Fruit fly (Drosophila melanogaster): ENCODE results near the gene Rtc1.
A peak's percentile ranks its signal among the peaks of the same experiment; 100 is the strongest.

Rtc1 gene

dm6 chrX:13778568-13778967 lies 21.6 kb downstream of the Rtc1 start:
- no peak for TF ChIP-seq fd96Ca (GFP tag; IDR thresholded peaks at IDR 0.05)
- TF ChIP-seq CG32121 (GFP tag; IDR thresholded peaks at IDR 0.05) = no peak
- no peak for TF ChIP-seq CG12605 (GFP tag; IDR thresholded peaks at IDR 0.05)
- no peak for TF ChIP-seq Pif1B (GFP tag; optimal IDR thresholded peaks at IDR 0.05)
- TF ChIP-seq CG15710 (tag; optimal IDR thresholded peaks at IDR 0.05) = no peak
- TF ChIP-seq CG9948 (tag; optimal IDR thresholded peaks at IDR 0.05) = no peak
- no peak for TF ChIP-seq EcR (GFP tag; optimal IDR thresholded peaks at IDR 0.05)

dm6 chrX:13779696-13780095 lies 22.7 kb downstream of the Rtc1 start:
- no peak for TF ChIP-seq CG8301 (tag; optimal IDR thresholded peaks at IDR 0.05)
- TF ChIP-seq CG10348 (GFP tag; IDR thresholded peaks at IDR 0.05) = no peak
- 0 out of 2 replicates have a peak, but pooled peaks have one; percentile 41 for TF ChIP-seq CG12605 (GFP tag; IDR thresholded peaks at IDR 0.05)
- peak; percentile 65 for TF ChIP-seq CG32121 (GFP tag; IDR thresholded peaks at IDR 0.05)
- TF ChIP-seq CG15710 (tag; optimal IDR thresholded peaks at IDR 0.05) = no peak
- TF ChIP-seq Pif1B (GFP tag; optimal IDR thresholded peaks at IDR 0.05) = no peak
- TF ChIP-seq Ets98B (GFP tag; IDR thresholded peaks at IDR 0.05) = peak; percentile 33; the same call in 1 of the 2 replicates
- TF ChIP-seq Pif1A (GFP tag; optimal IDR thresholded peaks at IDR 0.05) = no peak
- TF ChIP-seq gl (tag; optimal IDR thresholded peaks at IDR 0.05) = peak; percentile 4
- no peak for TF ChIP-seq CG13204 (GFP tag; optimal IDR thresholded peaks at IDR 0.05)
- no peak for TF ChIP-seq CG17806 (tag; optimal IDR thresholded peaks at IDR 0.05)
- TF ChIP-seq CG4496 (GFP tag; IDR thresholded peaks at IDR 0.05) = peak; percentile 55; the same call in 1 of the 3 replicates
- TF ChIP-seq rn (GFP tag; IDR thresholded peaks at IDR 0.05) = no peak
- TF ChIP-seq CG14655 (GFP tag; optimal IDR thresholded peaks at IDR 0.05) = no peak

- TF ChIP-seq CG13204 (GFP tag; optimal IDR thresholded peaks at IDR 0.05) = no peak
- TF ChIP-seq CG10348 (GFP tag; IDR thresholded peaks at IDR 0.05) = no peak
- TF ChIP-seq EcR (GFP tag; optimal IDR thresholded peaks at IDR 0.05) = peak; percentile 15
- TF ChIP-seq gl (tag; optimal IDR thresholded peaks at IDR 0.05) = peak; percentile 64
- no peak for TF ChIP-seq D1 (tag; optimal IDR thresholded peaks at IDR 0.05)
- peak; percentile 31; the same call in 1 of the 2 replicates for TF ChIP-seq CG32121 (GFP tag; IDR thresholded peaks at IDR 0.05)
- TF ChIP-seq Ets98B (GFP tag; IDR thresholded peaks at IDR 0.05) = peak; percentile 44; the same call in 1 of the 2 replicates
- TF ChIP-seq Pif1B (GFP tag; optimal IDR thresholded peaks at IDR 0.05) = peak; percentile 25
- TF ChIP-seq CG8301 (tag; optimal IDR thresholded peaks at IDR 0.05) = peak; percentile 43
- peak; percentile 86 for TF ChIP-seq CG4496 (GFP tag; IDR thresholded peaks at IDR 0.05)
- peak; percentile 64 for TF ChIP-seq Snoo (tag; optimal IDR thresholded peaks at IDR 0.05)
- peak; percentile 63 for TF ChIP-seq CG8159 (tag; optimal IDR thresholded peaks at IDR 0.05)
- TF ChIP-seq rn (GFP tag; IDR thresholded peaks at IDR 0.05) = peak; percentile 55; the same call in 1 of the 2 replicates
- peak; percentile 66 for TF ChIP-seq CG15710 (tag; optimal IDR thresholded peaks at IDR 0.05)
- TF ChIP-seq CG12605 (GFP tag; IDR thresholded peaks at IDR 0.05) = peak; percentile 80
- peak; percentile 71 for TF ChIP-seq CG14655 (GFP tag; optimal IDR thresholded peaks at IDR 0.05)
- TF ChIP-seq fd96Ca (GFP tag; IDR thresholded peaks at IDR 0.05) = no peak; the same call in 2 of the 3 replicates
- peak; percentile 49 for TF ChIP-seq CG34367 (tag; optimal IDR thresholded peaks at IDR 0.05)
- peak; percentile 27 for TF ChIP-seq CG9948 (tag; optimal IDR thresholded peaks at IDR 0.05)
- peak; percentile 35 for TF ChIP-seq CG17806 (tag; optimal IDR thresholded peaks at IDR 0.05)
- TF ChIP-seq Pif1A (GFP tag; optimal IDR thresholded peaks at IDR 0.05) = peak; percentile 57
Observed at dm6 chrX:13781739-13782502, 24.9 kb downstream of the Rtc1 start, which contains the start of the genes CtsB and amrt. TSS of gene CtsB (minus strand) at chrX:13782170. TSS of gene amrt (plus strand) at chrX:13782459.

dm6 chrX:13783534-13783949 lies 26.6 kb downstream of the Rtc1 start, which contains the start of gene inaE:
TSS of gene inaE (plus strand) at chrX:13783714.
- TF ChIP-seq EcR (GFP tag; optimal IDR thresholded peaks at IDR 0.05) (no peak), CG32121 (GFP tag; IDR thresholded peaks at IDR 0.05) (no peak), Pif1A (GFP tag; optimal IDR thresholded peaks at IDR 0.05) (peak; percentile 21), CG12605 (GFP tag; IDR thresholded peaks at IDR 0.05) (no peak), CG4496 (GFP tag; IDR thresholded peaks at IDR 0.05) (0 out of 3 replicates have a peak, but pooled peaks have one; percentile 40), D1 (tag; optimal IDR thresholded peaks at IDR 0.05) (no peak), Ets98B (GFP tag; IDR thresholded peaks at IDR 0.05) (peak; percentile 46; the same call in 1 of the 2 replicates), gl (tag; optimal IDR thresholded peaks at IDR 0.05) (no peak), Snoo (tag; optimal IDR thresholded peaks at IDR 0.05) (peak; percentile 24), Pif1B (GFP tag; optimal IDR thresholded peaks at IDR 0.05) (no peak), fd96Ca (GFP tag; IDR thresholded peaks at IDR 0.05) (peak; percentile 44; the same call in 1 of the 3 replicates), CG17806 (tag; optimal IDR thresholded peaks at IDR 0.05) (no peak)

dm6 chrX:13783958-13784907 lies 27.3 kb downstream of the Rtc1 start:
- TF ChIP-seq CG4496 (GFP tag; IDR thresholded peaks at IDR 0.05) (peak; percentile 83), Ets98B (GFP tag; IDR thresholded peaks at IDR 0.05) (peak; percentile 56), Pif1B (GFP tag; optimal IDR thresholded peaks at IDR 0.05) (peak; percentile 13), CG9948 (tag; optimal IDR thresholded peaks at IDR 0.05) (peak; percentile 48), CG10348 (GFP tag; IDR thresholded peaks at IDR 0.05) (no peak), Snoo (tag; optimal IDR thresholded peaks at IDR 0.05) (no peak), CG34367 (tag; optimal IDR thresholded peaks at IDR 0.05) (no peak), D1 (tag; optimal IDR thresholded peaks at IDR 0.05) (no peak), CG14655 (GFP tag; optimal IDR thresholded peaks at IDR 0.05) (peak; percentile 71), CG12605 (GFP tag; IDR thresholded peaks at IDR 0.05) (peak; percentile 50; the same call in 1 of the 2 replicates), Pif1A (GFP tag; optimal IDR thresholded peaks at IDR 0.05) (peak; percentile 64), rn (GFP tag; IDR thresholded peaks at IDR 0.05) (peak; percentile 30; the same call in 1 of the 2 replicates), gl (tag; optimal IDR thresholded peaks at IDR 0.05) (no peak), CG8301 (tag; optimal IDR thresholded peaks at IDR 0.05) (peak; percentile 58), EcR (GFP tag; optimal IDR thresholded peaks at IDR 0.05) (no peak), CG15710 (tag; optimal IDR thresholded peaks at IDR 0.05) (peak; percentile 40), CG17806 (tag; optimal IDR thresholded peaks at IDR 0.05) (peak; percentile 48), CG13204 (GFP tag; optimal IDR thresholded peaks at IDR 0.05) (no peak), CG32121 (GFP tag; IDR thresholded peaks at IDR 0.05) (peak; percentile 73), CG8159 (tag; optimal IDR thresholded peaks at IDR 0.05) (peak; percentile 55), fd96Ca (GFP tag; IDR thresholded peaks at IDR 0.05) (peak; percentile 43; the same call in 1 of the 3 replicates)

Data from whole organism, pupa.